Worm (Caenorhabditis elegans) whole organism, young adult: ENCODE results near the gene clec-60.

Experiments used
- F22D6.2 ChIP-seq: sonication (generic microtip); optimal IDR thresholded peaks from 2 replicates; lab custom pipeline; 2016; ENCODE audit warnings: mild to moderate bottlenecking, missing genetic modification characterization, missing compliant biosample characterization
- ama-1 ChIP-seq, 3 experiments: fragments of 150-350 bp in 1 of 3; sonication (generic microtip) in 2 of 3; optimal IDR thresholded peaks; 2 replicates each; lab custom pipeline; 2014 to 2018; ENCODE audit warnings: missing biosample characterization in 2 of 3, missing genetic modification characterization in 2 of 3, missing genetic modification reagents in 2 of 3
- lsl-1 ChIP-seq: fragments of 200-800 bp; sonication (Bioruptor generic); optimal IDR thresholded peaks from 2 replicates; lab custom pipeline; 2018; ENCODE audit warnings: mild to moderate bottlenecking, missing genetic modification characterization, moderate library complexity, missing compliant biosample characterization
- mcd-1 ChIP-seq: fragments of 200-800 bp; sonication (Bioruptor generic); IDR thresholded peaks from 2 replicates; pipeline ENCODE4 v1.3.6; 2022; ENCODE audit warnings: missing genetic modification reagents, missing genetic modification characterization, missing compliant biosample characterization
- nhr-120 ChIP-seq: fragments of 200-800 bp; sonication (Bioruptor generic); IDR thresholded peaks from 2 replicates; pipeline ENCODE4 v1.3.6; 2022; ENCODE audit warnings: missing genetic modification characterization, missing compliant biosample characterization
- tbp1 ChIP-seq: fragments of 200-800 bp; sonication (Bioruptor generic); optimal IDR thresholded peaks from 2 replicates; lab custom pipeline; 2018; ENCODE audit warnings: mild to moderate bottlenecking, missing genetic modification characterization, missing compliant biosample characterization

Gene clec-60

ce11 chrII:10435836-10436235 is 45.8 kb downstream of the clec-60 start, which contains the start of gene cut-4 (continued):
- TF ChIP-seq F22D6.2 (tag; lab: Kevin White, UChicago) (no peak), ama-1 (optimal IDR thresholded peaks at IDR 0.05; lab: Kevin White, UChicago) (no peak), ama-1 (GFP tag; optimal IDR thresholded peaks at IDR 0.05; lab: Kevin White, UChicago) (no peak), lsl-1 (GFP tag; lab: Kevin White, UChicago) (no peak), nhr-120 (GFP tag; lab: Robert Waterston, UW) (no peak), tbp1 (no peak), mcd-1 (GFP tag; lab: Robert Waterston, UW) (no peak)
